Worm (Caenorhabditis elegans): ENCODE results near the gene pax-1.
A peak's percentile ranks its signal among the peaks of the same experiment; 100 is the strongest.

Gene pax-1

ce11 chrV:8210527-8210926 is 14.2 kb upstream of the pax-1 start:
- TF ChIP-seq somi-1 (GFP tag; optimal IDR thresholded peaks at IDR 0.05) (no peak), bed-2 (GFP tag; IDR thresholded peaks at IDR 0.05) (no peak), sdz-38 (tag; optimal IDR thresholded peaks at IDR 0.05) (no peak), ztf-22 (GFP tag; optimal IDR thresholded peaks at IDR 0.05) (no peak)

DNA sequence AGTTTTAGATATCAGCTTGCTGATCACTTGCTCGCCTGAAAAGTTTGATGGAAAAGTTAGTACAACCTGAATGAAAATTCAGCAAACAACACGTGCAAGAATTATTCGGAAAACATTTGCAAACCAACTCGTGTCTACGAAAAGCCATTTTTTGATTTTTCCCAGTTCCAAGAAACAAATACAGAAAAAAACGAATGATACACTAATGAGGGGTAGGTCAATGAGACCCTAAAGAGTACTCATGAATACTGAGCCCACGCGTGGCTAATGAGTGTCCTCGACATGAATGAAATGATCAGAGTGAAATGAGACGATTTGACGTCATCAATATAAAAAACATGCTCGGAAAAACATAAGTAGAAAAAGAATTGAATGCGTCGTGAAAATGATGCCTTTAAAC is 12.7 kb upstream of the pax-1 start:
- TF ChIP-seq madf-8 (GFP tag; conservative IDR thresholded peaks at IDR 0.05) (no peak), madf-6 (GFP tag; IDR thresholded peaks at IDR 0.05) (no peak), ceh-58 (GFP tag; IDR thresholded peaks at IDR 0.05) (no peak), mcd-1 (GFP tag; IDR thresholded peaks at IDR 0.05) (no peak), bed-1 (GFP tag; IDR thresholded peaks at IDR 0.05) (no peak), F37B4.10 (GFP tag; IDR thresholded peaks at IDR 0.05) (no peak), zim-3 (tag; optimal IDR thresholded peaks at IDR 0.05) (no peak)

DNA sequence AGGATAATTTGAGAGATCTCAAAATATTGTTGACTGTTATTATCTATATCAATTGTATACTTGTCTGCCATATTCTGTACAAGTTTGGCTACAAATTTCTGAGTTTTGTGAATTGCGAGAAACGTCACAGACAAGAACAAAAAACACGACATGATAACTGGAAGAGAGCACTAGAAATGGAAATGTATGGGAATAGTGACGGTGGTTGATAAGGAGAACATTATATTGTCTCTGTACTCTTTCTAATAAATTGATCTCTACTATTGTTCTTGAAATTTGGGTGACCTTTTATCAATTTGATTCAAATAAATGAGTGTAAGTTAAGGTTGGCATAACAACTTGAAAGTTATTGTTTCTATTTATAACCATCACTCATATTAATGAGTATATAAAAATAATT is 11.9 kb upstream of the pax-1 start:
- TF ChIP-seq F57C9.4 (tag; optimal IDR thresholded peaks at IDR 0.05): no peak
- peak; percentile 67 for TF ChIP-seq nhr-80 (tag; optimal IDR thresholded peaks at IDR 0.05)

DNA sequence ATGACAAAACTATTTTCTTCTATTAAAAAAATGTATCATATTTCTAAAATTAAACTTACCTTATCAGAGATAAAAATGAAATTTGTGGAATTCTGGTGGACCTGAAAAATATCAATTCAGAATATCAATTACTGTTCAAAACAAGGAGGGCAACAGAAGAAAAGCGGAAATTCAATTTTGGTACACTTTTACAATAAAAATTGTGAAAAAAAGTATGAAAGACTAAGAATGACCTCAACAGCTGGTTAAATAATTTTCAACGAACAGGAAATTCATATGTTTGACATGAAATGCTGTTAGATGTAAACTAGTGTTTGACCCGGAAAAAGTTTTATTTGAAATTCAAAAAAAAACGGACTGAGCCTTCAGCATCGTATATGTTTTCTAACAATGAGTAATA is 10.9 kb upstream of the pax-1 start, which contains the start of gene K07C11.7:
K07C11.7 (minus strand) TSS at position 101 of the 400 bp plus-strand sequence.
- TF ChIP-seq F10E7.11 (tag; optimal IDR thresholded peaks at IDR 0.05) (no peak), madf-8 (GFP tag; conservative IDR thresholded peaks at IDR 0.05) (no peak), lsy-27 (tag; optimal IDR thresholded peaks at IDR 0.05; ENCODE audit: borderline replicate concordance, insufficient read depth) (no peak), cebp-1 (GFP tag; IDR thresholded peaks at IDR 0.05) (no peak), cebp-1 (tag; optimal IDR thresholded peaks at IDR 0.05) (no peak)

ce11 chrV:8215158-8215557 is 9.6 kb upstream of the pax-1 start:
- TF ChIP-seq ceh-79 (tag; optimal IDR thresholded peaks at IDR 0.05) (no peak), aptf-2 (GFP tag; conservative IDR thresholded peaks at IDR 0.05) (no peak), cebp-1 (GFP tag; IDR thresholded peaks at IDR 0.05) (no peak), cebp-1 (tag; optimal IDR thresholded peaks at IDR 0.05) (peak; percentile 1), dox-1 (GFP tag; IDR thresholded peaks at IDR 0.05) (no peak)

ce11 chrV:8217118-8217517 is 7.6 kb upstream of the pax-1 start:
- no peak for TF ChIP-seq snpc-4 (GFP tag; optimal IDR thresholded peaks at IDR 0.05)
- TF ChIP-seq snpc-4 (tag; optimal IDR thresholded peaks at IDR 0.05): peak in 1 of 4 experiments; percentile 11
- no peak for TF ChIP-seq hlh-26 (GFP tag; conservative IDR thresholded peaks at IDR 0.05)
- no peak for TF ChIP-seq F57C9.4 (tag; optimal IDR thresholded peaks at IDR 0.05)
- TF ChIP-seq unc-130 (GFP tag; optimal IDR thresholded peaks at IDR 0.05): no peak

ce11 chrV:8217661-8218265 is 7.0 kb upstream of the pax-1 start, which contains the start of gene K07C11.8:
TSS of gene K07C11.8 (minus strand) at chrV:8217884.
- TF ChIP-seq ztf-28 (GFP tag; IDR thresholded peaks at IDR 0.05) (no peak), lsy-27 (tag; optimal IDR thresholded peaks at IDR 0.05; ENCODE audit: borderline replicate concordance, insufficient read depth) (no peak), chd-7 (tag; optimal IDR thresholded peaks at IDR 0.05) (no peak), snpc-4 (GFP tag; optimal IDR thresholded peaks at IDR 0.05) (no peak), snpc-4 (tag; optimal IDR thresholded peaks at IDR 0.05) (peak in 1 of 4 experiments; percentile 20), lin-40 (tag; optimal IDR thresholded peaks at IDR 0.05) (no peak), lag-1 (GFP tag; IDR thresholded peaks at IDR 0.05) (no peak), F33H1.4 (GFP tag; IDR thresholded peaks at IDR 0.05) (no peak), cebp-1 (GFP tag; IDR thresholded peaks at IDR 0.05) (no peak), cebp-1 (tag; optimal IDR thresholded peaks at IDR 0.05) (peak; percentile 15), dox-1 (GFP tag; IDR thresholded peaks at IDR 0.05) (peak; percentile 35; the same call in 1 of the 2 replicates), ceh-27 (GFP tag; optimal IDR thresholded peaks at IDR 0.05) (peak; percentile 35), K12H6.12 (tag; optimal IDR thresholded peaks at IDR 0.05) (no peak), tbp1 (GFP tag; optimal IDR thresholded peaks at IDR 0.05) (no peak), ceh-91 (GFP tag; IDR thresholded peaks at IDR 0.05) (no peak), ets-4 (GFP tag; optimal IDR thresholded peaks at IDR 0.05) (peak; percentile 5), repo-1 (tag; optimal IDR thresholded peaks at IDR 0.05) (no peak), madf-8 (GFP tag; conservative IDR thresholded peaks at IDR 0.05) (no peak), nfya-1 (tag; optimal IDR thresholded peaks at IDR 0.05; ENCODE audit: borderline replicate concordance, insufficient read depth) (no peak), attf-6 (GFP tag; IDR thresholded peaks at IDR 0.05) (no peak)
